Fruit fly (Drosophila melanogaster) whole organism, pupa: ENCODE results near the gene Reg-2.

ENCODE experiments used
- CG10348 ChIP-seq: fragments of 200-800 bp; sonication (Bioruptor generic); IDR thresholded peaks from 2 replicates; pipeline ENCODE4 v1.3.6; 2022; ENCODE audit warnings: missing biosample characterization, missing genetic modification characterization
- CG12605 ChIP-seq: fragments of 200-800 bp; sonication (Bioruptor generic); IDR thresholded peaks from 2 replicates; pipeline ENCODE4 v1.3.6; 2022; ENCODE audit warnings: missing biosample characterization, missing genetic modification characterization
- CG13204 ChIP-seq: fragments of 200-800 bp; sonication (Bioruptor generic); optimal IDR thresholded peaks from 2 replicates; lab custom pipeline; 2018; ENCODE audit warnings: missing biosample characterization, mild to moderate bottlenecking, missing genetic modification characterization, moderate library complexity
- CG14655 ChIP-seq: fragments of 200-800 bp; sonication (Bioruptor generic); optimal IDR thresholded peaks from 3 replicates; lab custom pipeline; 2017; ENCODE audit warnings: mild to moderate bottlenecking, missing biosample characterization, missing genetic modification reagents, missing genetic modification characterization
- CG15710 ChIP-seq: fragments of 200-800 bp; sonication (Bioruptor generic); optimal IDR thresholded peaks from 2 replicates; lab custom pipeline; 2018; ENCODE audit warnings: missing biosample characterization, mild to moderate bottlenecking, missing genetic modification characterization, moderate library complexity
- CG17806 ChIP-seq: fragments of 200-800 bp; sonication (Bioruptor generic); optimal IDR thresholded peaks from 2 replicates; lab custom pipeline; 2018; ENCODE audit warnings: missing biosample characterization, mild to moderate bottlenecking, missing genetic modification characterization, moderate library complexity
- CG32121 ChIP-seq: fragments of 200-800 bp; sonication (Bioruptor generic); IDR thresholded peaks from 2 replicates; pipeline ENCODE4 v1.3.6; 2022; ENCODE audit warnings: missing biosample characterization, missing genetic modification characterization
- CG34367 ChIP-seq: fragments of 200-800 bp; sonication (Bioruptor generic); optimal IDR thresholded peaks from 2 replicates; lab custom pipeline; 2018; ENCODE audit warnings: missing biosample characterization, mild to moderate bottlenecking, missing genetic modification characterization
- CG4496 ChIP-seq: fragments of 200-800 bp; sonication (Bioruptor generic); IDR thresholded peaks from 3 replicates; pipeline ENCODE4 v1.3.6; 2022; ENCODE audit warnings: missing biosample characterization, missing genetic modification characterization
- CG8159 ChIP-seq: fragments of 200-800 bp; sonication (Bioruptor generic); optimal IDR thresholded peaks from 3 replicates; lab custom pipeline; 2018; ENCODE audit warnings: missing biosample characterization, mild to moderate bottlenecking, missing genetic modification characterization, moderate library complexity
- CG8301 ChIP-seq: fragments of 200-800 bp; sonication (Bioruptor generic); optimal IDR thresholded peaks from 2 replicates; lab custom pipeline; 2018; ENCODE audit warnings: missing biosample characterization, mild to moderate bottlenecking, missing genetic modification characterization
- CG9948 ChIP-seq: fragments of 200-800 bp; sonication (Bioruptor generic); optimal IDR thresholded peaks from 2 replicates; lab custom pipeline; 2018; ENCODE audit warnings: missing biosample characterization, mild to moderate bottlenecking, missing genetic modification characterization, moderate library complexity
- D1 ChIP-seq: fragments of 200-800 bp; sonication (Bioruptor generic); optimal IDR thresholded peaks from 2 replicates; lab custom pipeline; 2018; ENCODE audit warnings: missing biosample characterization, mild to moderate bottlenecking, missing genetic modification characterization, moderate library complexity
- EcR ChIP-seq: fragments of 200-800 bp; sonication (Bioruptor generic); optimal IDR thresholded peaks from 3 replicates; lab custom pipeline; 2019; ENCODE audit warnings: missing biosample characterization, missing genetic modification characterization, mild to moderate bottlenecking, moderate library complexity, missing genetic modification reagents
- Ets98B ChIP-seq: fragments of 200-800 bp; sonication (Bioruptor generic); IDR thresholded peaks from 2 replicates; pipeline ENCODE4 v1.3.6; 2022; ENCODE audit warnings: missing biosample characterization, missing genetic modification characterization
- Pif1A ChIP-seq: fragments of 200-800 bp; sonication (Bioruptor generic); optimal IDR thresholded peaks from 3 replicates; lab custom pipeline; 2016; ENCODE audit warnings: missing biosample characterization, missing genetic modification characterization
- Pif1B ChIP-seq: fragments of 200-800 bp; sonication (Bioruptor generic); optimal IDR thresholded peaks from 3 replicates; lab custom pipeline; 2016; ENCODE audit warnings: missing biosample characterization, missing genetic modification characterization
- Snoo ChIP-seq: fragments of 200-800 bp; sonication (Bioruptor generic); optimal IDR thresholded peaks from 3 replicates; lab custom pipeline; 2017; ENCODE audit warnings: missing biosample characterization, mild to moderate bottlenecking, missing genetic modification characterization, inconsistent platforms
- fd96Ca ChIP-seq: fragments of 200-800 bp; sonication (Bioruptor generic); IDR thresholded peaks from 3 replicates; pipeline ENCODE4 v1.3.6; 2022; ENCODE audit warnings: missing biosample characterization, missing genetic modification characterization
- gl ChIP-seq: fragments of 200-800 bp; sonication (Bioruptor generic); optimal IDR thresholded peaks from 2 replicates; lab custom pipeline; 2018; ENCODE audit warnings: missing biosample characterization, mild to moderate bottlenecking, missing genetic modification characterization
- rn ChIP-seq: fragments of 200-800 bp; sonication (Bioruptor generic); IDR thresholded peaks from 2 replicates; pipeline ENCODE4 v1.3.6; 2022; ENCODE audit warnings: missing biosample characterization, missing genetic modification characterization

The Reg-2 gene

DNA sequence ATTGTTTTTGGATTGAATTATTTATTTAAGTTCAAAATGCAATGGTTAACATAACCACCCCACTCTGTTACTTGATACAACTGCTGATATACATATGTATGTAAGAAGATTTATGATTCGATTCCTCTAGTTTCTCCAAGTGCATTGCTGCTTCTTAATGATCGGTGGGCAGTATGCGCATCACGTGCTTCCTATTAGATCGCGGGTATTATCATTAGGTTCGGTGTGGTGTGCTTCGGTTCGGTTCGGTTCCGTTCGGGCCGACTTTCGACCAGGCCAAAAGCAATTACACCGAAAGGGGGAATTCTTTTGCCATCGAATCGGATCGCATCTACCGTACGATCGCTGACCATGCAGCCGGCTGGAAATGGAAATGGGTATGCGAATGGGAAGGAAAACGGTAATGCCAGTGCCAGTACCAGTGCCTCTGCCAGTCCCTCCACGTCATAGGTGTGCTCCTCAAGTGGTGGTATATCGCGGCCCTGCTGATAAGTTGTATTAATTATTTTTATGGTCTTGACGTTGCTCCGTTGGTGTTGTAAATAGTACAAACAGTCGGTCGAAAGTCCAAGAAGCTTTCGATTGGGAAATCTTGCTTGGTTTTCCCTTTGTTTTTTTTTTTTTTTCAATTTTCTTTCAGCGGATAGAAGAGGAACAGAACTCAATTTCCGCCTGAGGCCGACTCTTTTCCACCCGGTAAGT is 31.1 kb upstream of the Reg-2 start:
- TF ChIP-seq CG14655 (peak; percentile 66), CG13204 (GFP tag; lab: Kevin White, UChicago) (no peak), CG32121 (GFP tag; lab: Robert Waterston, UW) (no peak), CG10348 (no peak), CG4496 (no peak; the same call in 2 of the 3 replicates), Pif1B (GFP tag; lab: Kevin White, UChicago) (no peak), CG8159 (tag; lab: Kevin White, UChicago) (no peak), gl (tag; lab: Kevin White, UChicago) (no peak), CG9948 (tag; lab: Kevin White, UChicago) (no peak), CG8301 (tag; lab: Kevin White, UChicago) (peak; percentile 57), rn (GFP tag; lab: Robert Waterston, UW) (no peak), EcR (GFP tag; lab: Kevin White, UChicago) (no peak), Pif1A (GFP tag; lab: Kevin White, UChicago) (no peak), Snoo (no peak), CG12605 (GFP tag; lab: Robert Waterston, UW) (no peak), CG17806 (tag; lab: Kevin White, UChicago) (no peak), D1 (tag; lab: Kevin White, UChicago) (no peak), Ets98B (peak; percentile 49; the same call in 1 of the 2 replicates), fd96Ca (peak; percentile 14; the same call in 1 of the 3 replicates), CG15710 (no peak), CG34367 (no peak)

DNA sequence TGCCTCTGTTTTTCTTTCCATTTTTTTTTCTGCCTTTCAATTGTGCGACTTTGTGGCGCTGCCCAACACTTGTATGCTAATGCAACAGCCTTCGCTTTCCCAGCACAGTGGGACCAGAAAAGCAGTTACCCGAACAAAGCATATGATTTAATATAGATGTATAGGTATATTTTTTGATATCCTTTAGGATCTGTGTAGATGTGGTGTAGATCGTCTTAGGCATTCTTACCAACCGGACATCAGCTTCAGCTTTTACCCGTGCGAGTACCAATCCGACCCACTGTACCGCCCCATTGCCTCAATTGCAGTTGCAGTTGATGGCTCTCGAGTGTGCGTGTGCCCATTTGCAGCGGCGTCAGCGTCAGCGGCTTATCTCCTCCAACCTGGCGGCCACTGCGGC is 30.1 kb upstream of the Reg-2 start:
- TF ChIP-seq CG8301 (tag; lab: Kevin White, UChicago) (peak; percentile 96), CG4496 (peak; percentile 98), fd96Ca (peak; percentile 99), rn (GFP tag; lab: Robert Waterston, UW) (peak; percentile 93), CG12605 (GFP tag; lab: Robert Waterston, UW) (peak; percentile 93), CG8159 (tag; lab: Kevin White, UChicago) (peak; percentile 69), Snoo (peak; percentile 48), CG9948 (tag; lab: Kevin White, UChicago) (peak; percentile 86), CG32121 (GFP tag; lab: Robert Waterston, UW) (peak; percentile 98), CG15710 (peak; percentile 60), CG34367 (peak; percentile 68), Ets98B (peak; percentile 98), CG13204 (GFP tag; lab: Kevin White, UChicago) (peak; percentile 37), Pif1A (GFP tag; lab: Kevin White, UChicago) (peak; percentile 93), gl (tag; lab: Kevin White, UChicago) (peak; percentile 50), Pif1B (GFP tag; lab: Kevin White, UChicago) (peak; percentile 82), D1 (tag; lab: Kevin White, UChicago) (peak; percentile 7), CG17806 (tag; lab: Kevin White, UChicago) (peak; percentile 80), EcR (GFP tag; lab: Kevin White, UChicago) (no peak), CG14655 (peak; percentile 96), CG10348 (peak; percentile 90)

DNA sequence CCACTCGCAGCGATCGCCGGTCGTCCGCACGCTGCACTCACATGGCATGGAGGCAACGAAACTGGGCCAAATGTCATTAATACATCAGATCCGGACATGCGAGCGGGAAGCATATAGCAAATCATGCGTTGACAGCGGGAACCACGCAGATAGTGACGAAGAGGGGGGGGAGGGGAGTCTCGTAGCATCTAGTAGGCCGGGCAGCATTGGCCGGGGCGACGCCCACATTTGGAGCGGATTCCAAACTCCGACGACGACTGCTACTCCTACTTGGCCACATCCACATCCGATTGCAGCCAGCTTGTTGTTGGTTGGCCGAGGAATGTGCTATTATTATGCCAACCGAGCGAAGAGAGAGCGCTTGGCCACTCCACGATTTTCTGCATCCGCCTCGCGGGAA is 29.2 kb upstream of the Reg-2 start:
- TF ChIP-seq Ets98B (peak; percentile 13; the same call in 1 of the 2 replicates), CG4496 (no peak)

DNA sequence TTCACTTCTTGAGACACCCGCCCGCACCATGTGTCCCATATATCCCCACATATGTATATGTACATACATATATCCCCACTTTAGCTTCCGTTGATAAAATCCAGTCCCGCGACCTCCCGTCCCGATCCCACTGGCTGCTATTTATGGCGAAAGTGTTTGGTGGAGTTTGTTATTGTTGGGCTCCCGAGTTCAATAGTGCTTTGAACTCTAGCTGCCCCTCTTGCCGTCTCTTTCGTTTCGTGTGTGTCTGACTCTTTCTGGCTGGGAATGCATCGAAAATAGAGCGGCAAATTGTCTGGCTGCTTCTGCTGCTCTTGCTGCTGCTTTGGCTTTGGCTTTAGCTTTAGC is 28.6 kb upstream of the Reg-2 start:
- TF ChIP-seq EcR (GFP tag; lab: Kevin White, UChicago) (peak; percentile 83), CG10348 (no peak), CG4496 (no peak)

DNA sequence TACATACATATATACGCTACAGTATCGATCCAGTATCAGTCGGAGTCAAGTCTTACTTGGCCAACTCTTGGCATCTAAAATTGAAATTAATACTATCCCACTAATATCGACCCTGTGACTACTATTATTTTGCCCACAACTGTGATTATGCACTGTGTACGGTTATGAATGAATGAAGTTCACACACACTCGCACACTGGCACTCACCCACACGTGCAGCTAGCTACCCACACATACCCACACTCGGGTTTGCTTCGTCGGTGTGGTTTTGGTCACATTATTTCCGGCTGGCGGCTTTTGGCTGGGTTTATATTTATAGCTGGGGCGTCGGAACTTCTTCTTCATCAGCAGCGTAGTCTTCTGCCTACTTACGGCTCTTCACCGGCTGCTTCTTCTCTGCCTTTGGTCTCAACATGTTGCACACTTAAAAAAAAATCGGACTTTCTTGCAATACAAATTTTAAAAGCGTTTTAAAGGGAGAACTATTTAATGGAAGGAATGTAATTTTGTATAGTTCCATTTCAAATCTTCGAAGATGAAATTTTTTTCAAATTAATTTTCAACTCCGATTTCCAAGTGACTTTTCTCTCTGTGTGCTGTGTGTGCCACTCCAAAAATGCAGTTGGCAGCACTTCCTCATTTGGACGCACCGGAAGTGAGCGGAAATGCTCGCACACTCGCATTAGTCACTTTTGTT is 28.1 kb upstream of the Reg-2 start:
- TF ChIP-seq CG17806 (tag; lab: Kevin White, UChicago) (peak; percentile 82), D1 (tag; lab: Kevin White, UChicago) (no peak), CG34367 (peak; percentile 76), fd96Ca (peak; percentile 87), Pif1B (GFP tag; lab: Kevin White, UChicago) (peak; percentile 75), CG14655 (peak; percentile 91), Pif1A (GFP tag; lab: Kevin White, UChicago) (peak; percentile 82), gl (tag; lab: Kevin White, UChicago) (peak; percentile 44), CG32121 (GFP tag; lab: Robert Waterston, UW) (peak; percentile 92), CG12605 (GFP tag; lab: Robert Waterston, UW) (peak; percentile 72), Ets98B (peak; percentile 91), CG8159 (tag; lab: Kevin White, UChicago) (peak; percentile 85), CG8301 (tag; lab: Kevin White, UChicago) (peak; percentile 91), CG9948 (tag; lab: Kevin White, UChicago) (peak; percentile 80), CG10348 (peak; percentile 40; the same call in 1 of the 2 replicates), CG4496 (peak; percentile 92), CG13204 (GFP tag; lab: Kevin White, UChicago) (peak; percentile 7), EcR (GFP tag; lab: Kevin White, UChicago) (no peak), CG15710 (peak; percentile 75), Snoo (peak; percentile 72), rn (GFP tag; lab: Robert Waterston, UW) (peak; percentile 83)
